Worm (Caenorhabditis elegans): ENCODE data around the gene nhr-115.

DNA sequence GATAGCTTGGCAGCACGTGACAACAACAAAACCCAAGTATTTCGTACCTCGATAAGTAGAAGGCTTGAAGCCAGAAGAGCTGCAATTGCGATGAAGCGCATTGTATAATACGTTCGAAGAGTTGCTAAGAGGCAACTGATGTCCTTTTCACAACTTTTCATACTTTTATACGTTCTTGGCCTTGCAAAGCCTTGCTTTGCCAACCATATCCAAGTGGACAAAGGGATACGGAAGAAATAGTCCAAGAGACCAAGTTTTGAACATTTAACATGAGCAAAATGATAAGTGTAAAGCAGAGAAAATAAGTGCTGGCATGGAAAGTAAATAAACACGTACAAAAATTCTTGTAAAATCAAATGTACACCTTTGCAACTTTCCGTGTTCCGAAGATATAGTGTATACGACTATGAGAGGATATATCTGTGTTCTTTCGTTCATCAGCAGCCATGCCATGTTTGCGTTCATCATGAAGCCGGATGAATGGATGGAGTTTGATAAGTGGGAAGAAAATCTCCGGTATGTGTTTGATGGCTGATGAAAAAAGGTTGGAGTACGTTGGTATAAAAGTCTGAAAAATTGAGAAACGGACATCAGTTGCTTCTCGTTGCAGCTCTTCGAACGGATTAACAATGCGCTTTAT, 18.0 kb upstream of the nhr-115 start, which contains the start of the genes Y5H2A.4 and abu-4:
- TF ChIP-seq pha-4 (tag; optimal IDR thresholded peaks at IDR 0.05) (no peak), nhr-12 (tag; optimal IDR thresholded peaks at IDR 0.05) (no peak), nhr-237 (tag; optimal IDR thresholded peaks at IDR 0.05) (no peak), ztf-11 (tag; optimal IDR thresholded peaks at IDR 0.05) (no peak), lin-13 (tag; optimal IDR thresholded peaks at IDR 0.05) (no peak), ham-2 (GFP tag; optimal IDR thresholded peaks at IDR 0.05) (no peak), lsy-2 (tag; optimal IDR thresholded peaks at IDR 0.05) (no peak), nhr-2 (tag; optimal IDR thresholded peaks at IDR 0.05) (no peak), elt-3 (tag; optimal IDR thresholded peaks at IDR 0.05) (no peak)

Measured in whole organism, mixed stage, embryonic.